Fruit fly (Drosophila melanogaster) whole organism, pupa: Measurements from ENCODE around the gene Nepl9.

ENCODE experiments used
- CG10348 ChIP-seq: fragments of 200-800 bp; sonication (Bioruptor generic); IDR thresholded peaks from 2 replicates; pipeline ENCODE4 v1.3.6; 2022; ENCODE audit warnings: missing biosample characterization, missing genetic modification characterization
- CG12605 ChIP-seq: fragments of 200-800 bp; sonication (Bioruptor generic); IDR thresholded peaks from 2 replicates; pipeline ENCODE4 v1.3.6; 2022; ENCODE audit warnings: missing biosample characterization, missing genetic modification characterization
- CG13204 ChIP-seq: fragments of 200-800 bp; sonication (Bioruptor generic); optimal IDR thresholded peaks from 2 replicates; lab custom pipeline; 2018; ENCODE audit warnings: missing biosample characterization, mild to moderate bottlenecking, missing genetic modification characterization, moderate library complexity
- CG14655 ChIP-seq: fragments of 200-800 bp; sonication (Bioruptor generic); optimal IDR thresholded peaks from 3 replicates; lab custom pipeline; 2017; ENCODE audit warnings: mild to moderate bottlenecking, missing biosample characterization, missing genetic modification reagents, missing genetic modification characterization
- CG4496 ChIP-seq: fragments of 200-800 bp; sonication (Bioruptor generic); IDR thresholded peaks from 3 replicates; pipeline ENCODE4 v1.3.6; 2022; ENCODE audit warnings: missing biosample characterization, missing genetic modification characterization
- CG8159 ChIP-seq: fragments of 200-800 bp; sonication (Bioruptor generic); optimal IDR thresholded peaks from 3 replicates; lab custom pipeline; 2018; ENCODE audit warnings: missing biosample characterization, mild to moderate bottlenecking, missing genetic modification characterization, moderate library complexity
- CG9948 ChIP-seq: fragments of 200-800 bp; sonication (Bioruptor generic); optimal IDR thresholded peaks from 2 replicates; lab custom pipeline; 2018; ENCODE audit warnings: missing biosample characterization, mild to moderate bottlenecking, missing genetic modification characterization, moderate library complexity
- EcR ChIP-seq: fragments of 200-800 bp; sonication (Bioruptor generic); optimal IDR thresholded peaks from 3 replicates; lab custom pipeline; 2019; ENCODE audit warnings: missing biosample characterization, missing genetic modification characterization, mild to moderate bottlenecking, moderate library complexity, missing genetic modification reagents
- Pif1B ChIP-seq: fragments of 200-800 bp; sonication (Bioruptor generic); optimal IDR thresholded peaks from 3 replicates; lab custom pipeline; 2016; ENCODE audit warnings: missing biosample characterization, missing genetic modification characterization
- rn ChIP-seq: fragments of 200-800 bp; sonication (Bioruptor generic); IDR thresholded peaks from 2 replicates; pipeline ENCODE4 v1.3.6; 2022; ENCODE audit warnings: missing biosample characterization, missing genetic modification characterization

DNA sequence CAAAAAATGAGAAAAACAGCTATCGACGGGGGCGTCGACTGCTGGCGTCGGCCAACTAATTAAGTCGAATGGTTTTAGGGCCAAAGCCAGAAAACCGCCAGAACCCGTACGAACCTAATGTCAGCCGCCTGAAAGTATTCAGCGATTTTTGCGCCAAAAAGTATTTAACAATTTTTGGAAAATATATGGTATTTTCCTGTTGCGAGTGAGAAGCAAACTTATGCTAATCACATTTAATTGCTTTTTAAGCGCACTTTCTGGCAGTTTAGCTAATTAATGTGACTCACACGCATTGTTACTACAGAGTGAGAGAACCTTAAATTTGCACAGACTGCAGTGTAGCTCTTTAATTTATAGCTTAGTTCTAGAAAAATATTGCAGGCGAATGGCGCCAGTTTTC, 25.5 kb upstream of the Nepl9 start:
- TF ChIP-seq Pif1B (GFP tag; lab: Kevin White, UChicago) (no peak), CG13204 (no peak), CG8159 (no peak), CG14655 (no peak), CG10348 (no peak), EcR (GFP tag; lab: Kevin White, UChicago) (no peak), CG4496 (GFP tag; lab: Robert Waterston, UW) (no peak), CG9948 (tag; lab: Kevin White, UChicago) (no peak), rn (GFP tag; lab: Robert Waterston, UW) (no peak), CG12605 (GFP tag; lab: Robert Waterston, UW) (no peak)
